Fruit fly (Drosophila melanogaster): ENCODE results near the gene lectin-29Ca.

dm6 chr2L:8362955-8363285 lies 31.2 kb downstream of the lectin-29Ca start:
- TF ChIP-seq CG8478 (optimal IDR thresholded peaks at IDR 0.05) (no peak), CTCF (optimal IDR thresholded peaks at IDR 0.05) (no peak)

Measured in S2 (cell line).